Worm (Caenorhabditis elegans): ENCODE results near the gene M151.1.

DNA sequence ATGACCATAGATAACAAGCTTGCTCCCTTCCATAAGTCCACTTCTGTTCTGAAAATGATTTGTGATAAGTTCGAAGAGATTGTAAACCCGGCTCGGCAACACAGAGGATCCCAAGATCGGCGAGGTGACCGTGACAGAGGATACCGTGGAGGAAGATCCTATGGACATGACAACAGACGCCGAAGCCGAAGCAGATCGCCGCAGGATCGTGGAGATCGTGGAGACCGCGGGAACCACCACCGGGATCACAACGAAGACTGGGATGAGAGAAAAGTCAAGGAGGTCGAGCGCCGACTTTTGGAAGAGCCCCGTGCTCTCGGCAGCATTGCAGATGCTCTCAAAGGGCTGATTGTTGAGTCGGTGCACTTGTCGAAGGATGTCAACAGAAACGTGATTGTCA is 36.7 kb upstream of the M151.1 start:
- TF ChIP-seq klf-2 (GFP tag; conservative IDR thresholded peaks at IDR 0.05) (no peak), ztf-29 (GFP tag; IDR thresholded peaks at IDR 0.05) (no peak)
